Fruit fly (Drosophila melanogaster) whole organism, embryonic: Measurements from ENCODE around the gene Ask1.

Experiments
- ATbp ChIP-seq: fragments of 200-800 bp; sonication (Bioruptor generic); optimal IDR thresholded peaks from 2 replicates; lab custom pipeline; 2017; ENCODE audit warnings: missing biosample characterization, mild to moderate bottlenecking, missing genetic modification characterization, missing genetic modification reagents
- Adf1 ChIP-seq: fragments of 200-800 bp; sonication (Bioruptor generic); IDR thresholded peaks from 2 replicates; pipeline ENCODE4 v1.3.6; 2022; ENCODE audit warnings: missing biosample characterization, missing genetic modification characterization
- CG11093 ChIP-seq: fragments of 200-800 bp; sonication (Bioruptor generic); IDR thresholded peaks from 3 replicates; pipeline ENCODE4 v1.3.6; 2022; ENCODE audit warnings: missing biosample characterization, missing genetic modification characterization
- CG11456 ChIP-seq: fragments of 200-800 bp; sonication (Bioruptor generic); IDR thresholded peaks from 3 replicates; pipeline ENCODE4 v1.3.6; 2022; ENCODE audit warnings: missing biosample characterization, missing genetic modification characterization
- CG11560 ChIP-seq: fragments of 200-800 bp; sonication (Bioruptor generic); IDR thresholded peaks from 3 replicates; pipeline ENCODE4 v1.3.6; 2022; ENCODE audit warnings: missing biosample characterization, missing genetic modification characterization
- CG12659 ChIP-seq: fragments of 200-800 bp; sonication (Bioruptor generic); optimal IDR thresholded peaks from 3 replicates; lab custom pipeline; 2017; ENCODE audit warnings: mild to moderate bottlenecking, missing biosample characterization, missing genetic modification reagents, missing genetic modification characterization
- CG13894 ChIP-seq: fragments of 200-800 bp; sonication (Bioruptor generic); optimal IDR thresholded peaks from 3 replicates; lab custom pipeline; 2018; ENCODE audit warnings: missing biosample characterization, mild to moderate bottlenecking, missing genetic modification characterization, moderate library complexity
- CG14710 ChIP-seq: fragments of 200-800 bp; sonication (Bioruptor generic); optimal IDR thresholded peaks from 3 replicates; lab custom pipeline; 2019; ENCODE audit warnings: missing biosample characterization, mild to moderate bottlenecking, missing genetic modification characterization, moderate library complexity
- CG2116 ChIP-seq: fragments of 200-800 bp; sonication (Bioruptor generic); optimal IDR thresholded peaks from 3 replicates; lab custom pipeline; 2018; ENCODE audit warnings: missing biosample characterization, mild to moderate bottlenecking, missing genetic modification characterization
- CG2129 ChIP-seq: fragments of 200-800 bp; sonication (Bioruptor generic); IDR thresholded peaks from 2 replicates; pipeline ENCODE4 v1.3.6; 2022; ENCODE audit warnings: missing biosample characterization, missing genetic modification characterization; ENCODE audit not compliant: partially characterized antibody
- CG3281 ChIP-seq: fragments of 200-800 bp; sonication (Bioruptor generic); optimal IDR thresholded peaks from 3 replicates; lab custom pipeline; 2017; ENCODE audit warnings: missing biosample characterization, mild to moderate bottlenecking, missing genetic modification characterization
- CG4707 ChIP-seq: fragments of 200-800 bp; sonication (Bioruptor generic); optimal IDR thresholded peaks from 2 replicates; lab custom pipeline; 2018; ENCODE audit warnings: missing biosample characterization, mild to moderate bottlenecking, missing genetic modification characterization, moderate library complexity
- CG6689 ChIP-seq: fragments of 200-800 bp; sonication (Bioruptor generic); IDR thresholded peaks from 2 replicates; pipeline ENCODE4 v1.3.6; 2022; ENCODE audit warnings: missing biosample characterization, missing genetic modification characterization
- CG8089 ChIP-seq: fragments of 200-800 bp; sonication (Bioruptor generic); optimal IDR thresholded peaks from 3 replicates; lab custom pipeline; 2016; ENCODE audit warnings: missing biosample characterization, missing genetic modification characterization
- CG9797 ChIP-seq: fragments of 200-800 bp; sonication (Bioruptor generic); optimal IDR thresholded peaks from 3 replicates; lab custom pipeline; 2018; ENCODE audit warnings: missing biosample characterization, mild to moderate bottlenecking, missing genetic modification characterization
- Dip2 ChIP-seq: fragments of 200-800 bp; sonication (Bioruptor generic); IDR thresholded peaks from 2 replicates; pipeline ENCODE4 v1.3.6; 2022; ENCODE audit warnings: missing biosample characterization, missing genetic modification characterization
- Drgx ChIP-seq: fragments of 200-800 bp; sonication (Bioruptor generic); IDR thresholded peaks from 2 replicates; pipeline ENCODE4 v1.3.6; 2022; ENCODE audit warnings: missing biosample characterization, missing genetic modification characterization
- Fer2 ChIP-seq: fragments of 200-800 bp; sonication (Bioruptor generic); optimal IDR thresholded peaks from 2 replicates; lab custom pipeline; 2018; ENCODE audit warnings: missing biosample characterization, mild to moderate bottlenecking, missing genetic modification characterization, moderate library complexity
- Gsc ChIP-seq: fragments of 200-800 bp; sonication (Bioruptor generic); IDR thresholded peaks from 2 replicates; pipeline ENCODE4 v1.3.6; 2022; ENCODE audit warnings: missing biosample characterization, missing genetic modification characterization
- HLH3B ChIP-seq: fragments of 200-800 bp; sonication (Bioruptor generic); IDR thresholded peaks from 2 replicates; pipeline ENCODE4 v1.3.6; 2022; ENCODE audit warnings: missing biosample characterization, missing genetic modification characterization
- HmgZ ChIP-seq: fragments of 200-800 bp; sonication (Bioruptor generic); optimal IDR thresholded peaks from 2 replicates; lab custom pipeline; 2018; ENCODE audit warnings: missing biosample characterization, mild to moderate bottlenecking, missing genetic modification characterization
- MBD-R2 ChIP-seq: fragments of 200-800 bp; sonication (Bioruptor generic); IDR thresholded peaks from 2 replicates; pipeline ENCODE4 v1.3.6; 2022; ENCODE audit warnings: missing biosample characterization, missing genetic modification characterization
- MESR4 ChIP-seq: fragments of 200-800 bp; sonication (Bioruptor generic); optimal IDR thresholded peaks from 2 replicates; lab custom pipeline; 2018; ENCODE audit warnings: missing biosample characterization, mild to moderate bottlenecking, missing genetic modification characterization, moderate library complexity
- Opbp ChIP-seq: fragments of 200-800 bp; sonication (Bioruptor generic); IDR thresholded peaks from 3 replicates; pipeline ENCODE4 v1.3.6; 2022; ENCODE audit warnings: missing biosample characterization, missing genetic modification characterization; ENCODE audit not compliant: partially characterized antibody
- Pdp1 ChIP-seq, 2 experiments: fragments of 200-800 bp; sonication (Bioruptor generic); optimal IDR thresholded peaks; 3 replicates each; lab custom pipeline; 2016; ENCODE audit warnings: missing biosample characterization in 2 of 2, missing genetic modification characterization in 2 of 2, mild to moderate bottlenecking in 1 of 2, moderate library complexity in 1 of 2
- Rfx ChIP-seq: fragments of 200-800 bp; sonication (Bioruptor generic); IDR thresholded peaks from 2 replicates; pipeline ENCODE4 v1.3.6; 2022; ENCODE audit warnings: missing biosample characterization, missing genetic modification characterization
- Scr ChIP-seq: fragments of 200-800 bp; sonication (Bioruptor generic); IDR thresholded peaks from 2 replicates; pipeline ENCODE4 v1.3.6; 2022; ENCODE audit warnings: missing biosample characterization, missing genetic modification characterization; ENCODE audit not compliant: partially characterized antibody
- Sry-δ ChIP-seq: fragments of 200-800 bp; sonication (Bioruptor generic); optimal IDR thresholded peaks from 2 replicates; lab custom pipeline; 2016; ENCODE audit warnings: missing biosample characterization, missing genetic modification characterization
- YL-1 ChIP-seq: fragments of 200-800 bp; sonication (Bioruptor generic); optimal IDR thresholded peaks from 3 replicates; lab custom pipeline; 2017; ENCODE audit warnings: missing biosample characterization, mild to moderate bottlenecking, missing genetic modification characterization
- bbx ChIP-seq: fragments of 200-800 bp; sonication (Bioruptor generic); IDR thresholded peaks from 2 replicates; pipeline ENCODE4 v1.3.6; 2022; ENCODE audit warnings: missing biosample characterization, missing genetic modification characterization; ENCODE audit not compliant: partially characterized antibody
- cato ChIP-seq: fragments of 200-800 bp; sonication (Bioruptor generic); optimal IDR thresholded peaks from 2 replicates; lab custom pipeline; 2016; ENCODE audit warnings: missing biosample characterization, missing genetic modification characterization, borderline replicate concordance
- emc ChIP-seq: fragments of 200-800 bp; sonication (Bioruptor generic); optimal IDR thresholded peaks from 2 replicates; lab custom pipeline; 2016; ENCODE audit warnings: missing biosample characterization, missing genetic modification characterization
- exex ChIP-seq: fragments of 200-800 bp; sonication (Bioruptor generic); optimal IDR thresholded peaks from 4 replicates; lab custom pipeline; 2018; ENCODE audit warnings: missing biosample characterization, mild to moderate bottlenecking, missing genetic modification characterization, moderate library complexity
- h ChIP-seq: fragments of >200 bp; optimal IDR thresholded peaks from 2 replicates; lab custom pipeline; 2017
- her ChIP-seq: fragments of 200-800 bp; sonication (Bioruptor generic); optimal IDR thresholded peaks from 2 replicates; lab custom pipeline; 2016; ENCODE audit warnings: missing biosample characterization, missing genetic modification characterization
- hkb ChIP-seq, 2 experiments: fragments of 200-800 bp in 1 of 2; fragments of >200 bp in 1 of 2; sonication (Bioruptor generic) in 1 of 2; IDR thresholded peaks in 1 of 2; optimal IDR thresholded peaks in 1 of 2; 2 replicates each; pipeline versions ENCODE4 v1.3.6 to Lab custom; 2017 to 2022; ENCODE audit warnings: missing biosample characterization in 1 of 2, missing genetic modification characterization in 1 of 2
- knrl ChIP-seq: fragments of 200-800 bp; sonication (Bioruptor generic); IDR thresholded peaks from 3 replicates; pipeline ENCODE4 v1.3.6; 2022; ENCODE audit warnings: missing biosample characterization, missing genetic modification characterization; ENCODE audit not compliant: partially characterized antibody
- lilli ChIP-seq: fragments of 200-800 bp; sonication (Bioruptor generic); optimal IDR thresholded peaks from 3 replicates; lab custom pipeline; 2016; ENCODE audit warnings: missing biosample characterization, missing genetic modification characterization
- mirr ChIP-seq: fragments of 200-800 bp; sonication (Bioruptor generic); optimal IDR thresholded peaks from 3 replicates; lab custom pipeline; 2018; ENCODE audit warnings: missing biosample characterization, mild to moderate bottlenecking, missing genetic modification characterization
- mld ChIP-seq: fragments of 200-800 bp; sonication (Bioruptor generic); IDR thresholded peaks from 3 replicates; pipeline ENCODE4 v1.3.6; 2022; ENCODE audit warnings: missing biosample characterization, missing genetic modification characterization; ENCODE audit not compliant: partially characterized antibody
- otp ChIP-seq: fragments of 200-800 bp; sonication (Bioruptor generic); IDR thresholded peaks from 3 replicates; pipeline ENCODE4, ENCODE4 v1.3.6; 2022; ENCODE audit warnings: missing biosample characterization, missing genetic modification characterization
- sens-2 ChIP-seq: fragments of 200-800 bp; sonication (Bioruptor generic); IDR thresholded peaks from 2 replicates; pipeline ENCODE4 v1.3.6; 2022; ENCODE audit warnings: missing biosample characterization, missing genetic modification characterization
- sim ChIP-seq: fragments of 200-800 bp; sonication (Bioruptor generic); IDR thresholded peaks from 2 replicates; pipeline ENCODE4 v1.3.6; 2022; ENCODE audit warnings: missing biosample characterization, missing genetic modification characterization
- so ChIP-seq: fragments of 200-800 bp; sonication (Bioruptor generic); IDR thresholded peaks from 3 replicates; pipeline ENCODE4 v1.3.6; 2022; ENCODE audit warnings: missing biosample characterization, missing genetic modification characterization
- stc ChIP-seq: fragments of 200-800 bp; sonication (Bioruptor generic); IDR thresholded peaks from 2 replicates; pipeline ENCODE4 v1.3.6; 2022; ENCODE audit warnings: missing biosample characterization, missing genetic modification characterization
- trem ChIP-seq: fragments of 200-800 bp; optimal IDR thresholded peaks from 3 replicates; lab custom pipeline; 2019; ENCODE audit warnings: missing biosample characterization, mild to moderate bottlenecking, missing genetic modification characterization, moderate library complexity
- unc-4 ChIP-seq: fragments of 200-800 bp; sonication (Bioruptor generic); IDR thresholded peaks from 2 replicates; pipeline ENCODE4 v1.3.6; 2022; ENCODE audit warnings: missing biosample characterization, missing genetic modification characterization; ENCODE audit not compliant: partially characterized antibody
- zen2 ChIP-seq: fragments of 200-800 bp; sonication (Bioruptor generic); IDR thresholded peaks from 3 replicates; pipeline ENCODE4 v1.3.6; 2022; ENCODE audit warnings: missing biosample characterization, missing genetic modification characterization; ENCODE audit not compliant: partially characterized antibody

Gene Ask1

dm6 chr3R:19902926-19903739, 23.6 kb downstream of the Ask1 start, which contains the start of gene ClpX (continued):
- TF ChIP-seq emc (GFP tag; lab: Kevin White, UChicago): no peak
- TF ChIP-seq unc-4 (GFP tag; lab: Robert Waterston, UW): peak; percentile 78
- peak; percentile 63 for TF ChIP-seq CG2116 (GFP tag; lab: Kevin White, UChicago)
- peak; percentile 65 for TF ChIP-seq YL-1
- no peak for TF ChIP-seq CG6689
- TF ChIP-seq CG3281 (GFP tag; lab: Kevin White, UChicago): peak; percentile 17
- no peak for TF ChIP-seq cato (GFP tag; lab: Kevin White, UChicago)
- TF ChIP-seq CG11456 (GFP tag; lab: Robert Waterston, UW): no peak
- 0 out of 2 replicates have a peak, but pooled peaks have one; percentile 23 for TF ChIP-seq CG2129 (GFP tag; lab: Robert Waterston, UW)
- TF ChIP-seq her (GFP tag; lab: Kevin White, UChicago): no peak
- TF ChIP-seq zen2 (GFP tag; lab: Robert Waterston, UW): peak; percentile 28; the same call in 1 of the 3 replicates
- TF ChIP-seq CG14710 (tag; lab: Kevin White, UChicago): peak; percentile 76
- peak; percentile 57 for TF ChIP-seq trem (tag; lab: Kevin White, UChicago)
- TF ChIP-seq HLH3B (GFP tag; lab: Robert Waterston, UW): no peak
- peak; percentile 63 for TF ChIP-seq Sry-δ
- peak; percentile 87 for TF ChIP-seq MESR4
- TF ChIP-seq sens-2: 0 out of 2 replicates have a peak, but pooled peaks have one; percentile 10
- peak; percentile 23 for TF ChIP-seq CG9797
- TF ChIP-seq mirr: no peak
- peak; percentile 69 for TF ChIP-seq Opbp
- TF ChIP-seq Pdp1 (GFP tag; optimal IDR thresholded peaks at IDR 0.05; lab: Kevin White, UChicago): peak in 1 of 2 experiments; percentile 59
- TF ChIP-seq Drgx (GFP tag; lab: Robert Waterston, UW): no peak
- peak; percentile 73; the same call in 2 of the 3 replicates for TF ChIP-seq mld (GFP tag; lab: Robert Waterston, UW)
- TF ChIP-seq CG13894 (tag; lab: Kevin White, UChicago): peak; percentile 10
- TF ChIP-seq exex (tag; lab: Kevin White, UChicago): peak; percentile 18
- no peak for TF ChIP-seq Gsc (GFP tag; lab: Robert Waterston, UW)
- TF ChIP-seq HmgZ (tag; lab: Kevin White, UChicago): peak; percentile 77
- TF ChIP-seq CG11093 (GFP tag; lab: Robert Waterston, UW): no peak
- peak; percentile 100 for TF ChIP-seq CG4707 (GFP tag; lab: Kevin White, UChicago)
- TF ChIP-seq CG8089 (GFP tag; lab: Kevin White, UChicago): no peak
- peak; percentile 73 for TF ChIP-seq MBD-R2 (GFP tag; lab: Robert Waterston, UW)
- TF ChIP-seq Dip2 (GFP tag; lab: Robert Waterston, UW): no peak
- TF ChIP-seq hkb (optimal IDR thresholded peaks at IDR 0.05; lab: Kevin White, UChicago): no peak
- TF ChIP-seq hkb (GFP tag; IDR thresholded peaks at IDR 0.05; lab: Robert Waterston, UW): 0 out of 2 replicates have a peak, but pooled peaks have one; percentile 10
- no peak for TF ChIP-seq stc (GFP tag; lab: Robert Waterston, UW)
- TF ChIP-seq bbx (GFP tag; lab: Robert Waterston, UW): peak; percentile 77
- no peak for TF ChIP-seq h
- no peak for TF ChIP-seq so
- peak; percentile 60 for TF ChIP-seq knrl (GFP tag; lab: Robert Waterston, UW)
- TF ChIP-seq Adf1 (GFP tag; lab: Robert Waterston, UW): peak; percentile 20; the same call in 1 of the 2 replicates
- TF ChIP-seq Fer2 (tag; lab: Kevin White, UChicago): no peak
- peak; percentile 54 for TF ChIP-seq CG12659 (GFP tag; lab: Kevin White, UChicago)
- no peak for TF ChIP-seq otp
- TF ChIP-seq Scr (GFP tag; lab: Robert Waterston, UW): peak; percentile 69
- no peak for TF ChIP-seq sim (GFP tag; lab: Robert Waterston, UW)
- no peak for TF ChIP-seq ATbp
- TF ChIP-seq CG11560: no peak; the same call in 2 of the 3 replicates
- 0 out of 2 replicates have a peak, but pooled peaks have one; percentile 14 for TF ChIP-seq Rfx (GFP tag; lab: Robert Waterston, UW)
- TF ChIP-seq lilli: peak; percentile 5
